Fruit fly (Drosophila melanogaster) whole organism, embryonic: ENCODE data around the gene Nulp1.

Source experiments
- Ada2b ChIP-seq: fragments of 200-800 bp; sonication (Bioruptor generic); IDR thresholded peaks from 2 replicates; pipeline ENCODE4 v1.3.6; 2022; ENCODE audit warnings: missing biosample characterization, missing genetic modification characterization
- Atf6 ChIP-seq: fragments of 200-800 bp; sonication (Bioruptor generic); IDR thresholded peaks from 2 replicates; pipeline ENCODE4 v1.3.6; 2022; ENCODE audit warnings: missing biosample characterization, missing genetic modification characterization
- CG10321 ChIP-seq: fragments of 200-800 bp; sonication (Bioruptor generic); IDR thresholded peaks from 2 replicates; pipeline ENCODE4 v1.3.6; 2022; ENCODE audit warnings: missing biosample characterization, missing genetic modification characterization
- CG10979 ChIP-seq: fragments of 200-800 bp; sonication (Bioruptor generic); optimal IDR thresholded peaks from 2 replicates; lab custom pipeline; 2018; ENCODE audit warnings: missing biosample characterization, mild to moderate bottlenecking, missing genetic modification characterization, moderate library complexity
- CG11247 ChIP-seq: fragments of 200-800 bp; sonication (Bioruptor generic); IDR thresholded peaks from 2 replicates; pipeline ENCODE4 v1.3.6; 2022; ENCODE audit warnings: missing biosample characterization, missing genetic modification characterization
- CG12104 ChIP-seq: fragments of 200-800 bp; sonication (Bioruptor generic); optimal IDR thresholded peaks from 3 replicates; lab custom pipeline; 2016; ENCODE audit warnings: missing biosample characterization, missing genetic modification characterization
- CG12219 ChIP-seq: fragments of 200-800 bp; sonication (Bioruptor generic); optimal IDR thresholded peaks from 3 replicates; lab custom pipeline; 2018; ENCODE audit warnings: missing biosample characterization, mild to moderate bottlenecking, missing genetic modification characterization
- CG12744 ChIP-seq: fragments of 200-800 bp; sonication (Bioruptor generic); optimal IDR thresholded peaks from 2 replicates; lab custom pipeline; 2016; ENCODE audit warnings: missing biosample characterization, missing genetic modification characterization
- CG13296 ChIP-seq: fragments of 200-800 bp; sonication (Bioruptor generic); optimal IDR thresholded peaks from 3 replicates; lab custom pipeline; 2018; ENCODE audit warnings: missing biosample characterization, mild to moderate bottlenecking, missing genetic modification characterization
- CG1603 ChIP-seq: fragments of 200-800 bp; sonication (Bioruptor generic); optimal IDR thresholded peaks from 2 replicates; lab custom pipeline; 2019; ENCODE audit warnings: missing biosample characterization, mild to moderate bottlenecking, missing genetic modification characterization, moderate library complexity
- CG17612 ChIP-seq: fragments of 200-800 bp; sonication (Bioruptor generic); IDR thresholded peaks from 2 replicates; pipeline ENCODE4 v1.3.6; 2022; ENCODE audit warnings: missing biosample characterization, missing genetic modification characterization
- CG18476 ChIP-seq: fragments of 200-800 bp; sonication (Bioruptor generic); optimal IDR thresholded peaks from 2 replicates; lab custom pipeline; 2016; ENCODE audit warnings: missing biosample characterization, mild to moderate bottlenecking, missing genetic modification characterization
- CG18599 ChIP-seq: fragments of 200-800 bp; sonication (Bioruptor generic); optimal IDR thresholded peaks from 3 replicates; lab custom pipeline; 2017; ENCODE audit warnings: missing biosample characterization, missing genetic modification characterization, mild to moderate bottlenecking, moderate library complexity, missing genetic modification reagents
- CG2712 ChIP-seq: fragments of 200-800 bp; optimal IDR thresholded peaks from 3 replicates; lab custom pipeline; 2019; ENCODE audit warnings: missing biosample characterization, mild to moderate bottlenecking, missing genetic modification characterization, moderate library complexity
- CG31388 ChIP-seq: fragments of 200-800 bp; sonication (Bioruptor generic); optimal IDR thresholded peaks from 2 replicates; lab custom pipeline; 2016; ENCODE audit warnings: missing biosample characterization, missing genetic modification characterization
- CG6689 ChIP-seq: fragments of 200-800 bp; sonication (Bioruptor generic); IDR thresholded peaks from 2 replicates; pipeline ENCODE4 v1.3.6; 2022; ENCODE audit warnings: missing biosample characterization, missing genetic modification characterization
- CG7357 ChIP-seq: fragments of 200-800 bp; sonication (Bioruptor generic); IDR thresholded peaks from 3 replicates; pipeline ENCODE4 v1.3.6; 2022; ENCODE audit warnings: missing biosample characterization, missing genetic modification characterization
- CG7745 ChIP-seq: fragments of 200-800 bp; sonication (Bioruptor generic); optimal IDR thresholded peaks from 2 replicates; lab custom pipeline; 2018; ENCODE audit warnings: missing biosample characterization, mild to moderate bottlenecking, missing genetic modification characterization, moderate library complexity
- CG8388 ChIP-seq: fragments of 200-800 bp; sonication (Bioruptor generic); optimal IDR thresholded peaks from 2 replicates; lab custom pipeline; 2019; ENCODE audit warnings: missing biosample characterization, mild to moderate bottlenecking, missing genetic modification characterization, moderate library complexity
- CG9727 ChIP-seq: fragments of 200-800 bp; sonication (Bioruptor generic); optimal IDR thresholded peaks from 3 replicates; lab custom pipeline; 2017; ENCODE audit warnings: missing biosample characterization, mild to moderate bottlenecking, missing genetic modification characterization
- CrebB ChIP-seq: fragments of 200-800 bp; sonication (Bioruptor generic); optimal IDR thresholded peaks from 3 replicates; lab custom pipeline; 2018; ENCODE audit warnings: missing biosample characterization, mild to moderate bottlenecking, missing genetic modification characterization
- Dfd ChIP-seq, 2 experiments: fragments of >200 bp; optimal IDR thresholded peaks; 2 replicates each; lab custom pipeline; 2017; ENCODE audit warnings: missing biosample characterization in 2 of 2, missing genetic modification characterization in 2 of 2
- Dip3 ChIP-seq: fragments of 200-800 bp; sonication (Bioruptor generic); optimal IDR thresholded peaks from 3 replicates; lab custom pipeline; 2016; ENCODE audit warnings: missing biosample characterization, missing genetic modification characterization
- Gug ChIP-seq: fragments of 200-800 bp; sonication (Bioruptor generic); IDR thresholded peaks from 4 replicates; pipeline ENCODE4 v1.3.6; 2022; ENCODE audit warnings: missing biosample characterization, missing genetic modification characterization
- Hand ChIP-seq: fragments of 200-800 bp; sonication (Bioruptor generic); optimal IDR thresholded peaks from 2 replicates; lab custom pipeline; 2017; ENCODE audit warnings: mild to moderate bottlenecking, missing biosample characterization, missing genetic modification reagents, missing genetic modification characterization
- Jarid2 ChIP-seq: fragments of 200-800 bp; sonication (Bioruptor generic); optimal IDR thresholded peaks from 3 replicates; lab custom pipeline; 2017; ENCODE audit warnings: mild to moderate bottlenecking, missing biosample characterization, missing genetic modification reagents, missing genetic modification characterization
- Myb ChIP-seq: fragments of 200-800 bp; sonication (Bioruptor generic); optimal IDR thresholded peaks from 2 replicates; lab custom pipeline; 2016; ENCODE audit warnings: missing biosample characterization, missing genetic modification characterization
- NC2α ChIP-seq: fragments of 200-800 bp; sonication (Bioruptor generic); optimal IDR thresholded peaks from 2 replicates; lab custom pipeline; 2016; ENCODE audit warnings: missing biosample characterization, missing genetic modification characterization
- Optix ChIP-seq: fragments of 200-800 bp; sonication (Bioruptor generic); IDR thresholded peaks from 3 replicates; pipeline ENCODE4 v1.3.6; 2022; ENCODE audit warnings: missing biosample characterization, missing genetic modification characterization
- Poxn ChIP-seq: fragments of 200-800 bp; sonication (Bioruptor generic); IDR thresholded peaks from 2 replicates; pipeline ENCODE4 v1.3.6; 2022; ENCODE audit warnings: missing biosample characterization, missing genetic modification characterization
- Sry-β ChIP-seq: fragments of 200-800 bp; sonication (Bioruptor generic); optimal IDR thresholded peaks from 2 replicates; lab custom pipeline; 2018; ENCODE audit warnings: missing biosample characterization, mild to moderate bottlenecking, missing genetic modification characterization, moderate library complexity
- Xrp1 ChIP-seq: fragments of 200-800 bp; sonication (Bioruptor generic); IDR thresholded peaks from 2 replicates; pipeline ENCODE4 v1.3.6; 2022; ENCODE audit warnings: missing biosample characterization, missing genetic modification characterization
- YL-1 ChIP-seq: fragments of 200-800 bp; sonication (Bioruptor generic); optimal IDR thresholded peaks from 3 replicates; lab custom pipeline; 2017; ENCODE audit warnings: missing biosample characterization, mild to moderate bottlenecking, missing genetic modification characterization
- ab ChIP-seq: fragments of 200-800 bp; sonication (Bioruptor generic); optimal IDR thresholded peaks from 2 replicates; lab custom pipeline; 2016; ENCODE audit warnings: missing biosample characterization, missing genetic modification characterization
- abd-A ChIP-seq: fragments of 200-800 bp; sonication (Bioruptor generic); optimal IDR thresholded peaks from 3 replicates; lab custom pipeline; 2019; ENCODE audit warnings: missing biosample characterization, mild to moderate bottlenecking, missing genetic modification characterization, moderate library complexity
- dan ChIP-seq: fragments of 200-800 bp; sonication (Bioruptor generic); IDR thresholded peaks from 2 replicates; pipeline ENCODE4 v1.3.6; 2022; ENCODE audit warnings: missing biosample characterization, missing genetic modification characterization
- emc ChIP-seq: fragments of 200-800 bp; sonication (Bioruptor generic); optimal IDR thresholded peaks from 2 replicates; lab custom pipeline; 2016; ENCODE audit warnings: missing biosample characterization, missing genetic modification characterization
- fd3F ChIP-seq: fragments of 200-800 bp; sonication (Bioruptor generic); optimal IDR thresholded peaks from 2 replicates; lab custom pipeline; 2018; ENCODE audit warnings: missing biosample characterization, mild to moderate bottlenecking, missing genetic modification characterization, moderate library complexity
- gcm ChIP-seq: fragments of 200-800 bp; sonication (Bioruptor generic); optimal IDR thresholded peaks from 2 replicates; lab custom pipeline; 2019; ENCODE audit warnings: missing biosample characterization, mild to moderate bottlenecking, missing genetic modification characterization, moderate library complexity
- ind ChIP-seq: fragments of 200-800 bp; sonication (Bioruptor generic); optimal IDR thresholded peaks from 3 replicates; lab custom pipeline; 2016; ENCODE audit warnings: missing biosample characterization, missing genetic modification characterization
- luna ChIP-seq: fragments of 200-800 bp; sonication (Bioruptor generic); optimal IDR thresholded peaks from 2 replicates; lab custom pipeline; 2016; ENCODE audit warnings: missing biosample characterization, missing genetic modification characterization
- odd ChIP-seq: fragments of 200-800 bp; sonication (Bioruptor generic); optimal IDR thresholded peaks from 2 replicates; lab custom pipeline; 2017; ENCODE audit warnings: missing biosample characterization, mild to moderate bottlenecking, missing genetic modification characterization
- onecut ChIP-seq: fragments of 200-800 bp; sonication (Bioruptor generic); IDR thresholded peaks from 2 replicates; pipeline ENCODE4 v1.3.6; 2022; ENCODE audit warnings: missing biosample characterization, missing genetic modification characterization
- org-1 ChIP-seq: fragments of 200-800 bp; sonication (Bioruptor generic); optimal IDR thresholded peaks from 2 replicates; lab custom pipeline; 2017; ENCODE audit warnings: missing biosample characterization, missing genetic modification characterization
- repo ChIP-seq: fragments of 200-800 bp; sonication (Bioruptor generic); optimal IDR thresholded peaks from 2 replicates; lab custom pipeline; 2016; ENCODE audit warnings: missing biosample characterization, missing genetic modification characterization
- row ChIP-seq: fragments of 200-800 bp; sonication (Bioruptor generic); IDR thresholded peaks from 3 replicates; pipeline ENCODE4 v1.3.6; 2022; ENCODE audit warnings: missing biosample characterization, missing genetic modification characterization
- tio ChIP-seq: fragments of 200-800 bp; sonication (Bioruptor generic); optimal IDR thresholded peaks from 2 replicates; lab custom pipeline; 2017; ENCODE audit warnings: missing biosample characterization, missing genetic modification characterization, inconsistent platforms
- unpg ChIP-seq: fragments of 200-800 bp; sonication (Bioruptor generic); optimal IDR thresholded peaks from 3 replicates; lab custom pipeline; 2018; ENCODE audit warnings: missing biosample characterization, mild to moderate bottlenecking, missing genetic modification characterization, moderate library complexity
- vfl ChIP-seq: fragments of 200-800 bp; sonication (Bioruptor generic); optimal IDR thresholded peaks from 2 replicates; lab custom pipeline; 2016; ENCODE audit warnings: missing biosample characterization, missing genetic modification characterization
- zfh1 ChIP-seq: fragments of 200-800 bp; sonication (Bioruptor generic); IDR thresholded peaks from 3 replicates; pipeline ENCODE4 v1.3.6; 2022; ENCODE audit warnings: missing biosample characterization, missing genetic modification characterization

Gene Nulp1

DNA sequence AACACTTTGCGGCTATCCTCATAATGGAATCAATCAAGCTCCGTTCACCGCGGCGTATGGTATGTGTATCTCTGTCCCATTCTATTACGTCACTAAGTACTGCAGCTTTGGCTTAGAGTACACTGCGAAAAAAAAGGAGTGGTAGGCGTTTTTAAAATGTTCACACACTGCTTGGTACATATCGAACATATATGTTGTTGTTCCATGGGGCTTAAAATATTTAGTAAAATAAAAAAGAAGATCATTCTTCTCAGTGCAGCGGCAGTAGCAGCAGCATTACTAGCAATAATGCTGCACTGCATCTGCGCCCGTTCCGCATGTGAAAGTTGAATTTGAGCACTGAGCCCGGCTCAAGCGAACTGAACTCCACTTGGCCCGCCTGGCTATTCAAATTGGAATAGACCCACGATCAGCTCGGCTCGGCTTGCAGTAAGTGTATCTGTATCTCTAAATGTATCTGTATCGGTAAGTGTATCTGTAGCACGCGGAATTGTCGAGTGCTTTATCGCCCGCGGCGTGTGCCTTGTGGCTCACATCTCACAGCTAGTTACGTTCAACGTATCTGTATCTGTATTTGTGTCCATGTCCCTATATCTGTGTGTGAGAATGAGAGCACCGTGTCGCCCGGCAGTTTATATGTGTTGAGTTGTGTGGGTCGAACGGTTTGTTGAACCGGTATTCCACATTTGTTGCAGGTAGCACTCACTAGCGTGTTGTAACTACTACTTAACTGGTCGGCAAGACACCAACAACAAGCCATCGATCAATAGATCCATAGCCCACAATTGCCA lies 43.2 kb downstream of the Nulp1 start (continued):
- TF ChIP-seq CrebB (tag; lab: Kevin White, UChicago) (no peak), Myb (no peak), CG18476 (GFP tag; lab: Kevin White, UChicago) (peak; percentile 23), Dip3 (GFP tag; lab: Kevin White, UChicago) (no peak), gcm (GFP tag; lab: Kevin White, UChicago) (peak; percentile 12), fd3F (no peak), CG10979 (peak; percentile 61), emc (GFP tag; lab: Kevin White, UChicago) (no peak), CG6689 (GFP tag; lab: Robert Waterston, UW) (peak; percentile 51), Optix (peak; percentile 60; the same call in 2 of the 3 replicates), CG17612 (GFP tag; lab: Robert Waterston, UW) (no peak), odd (no peak), CG18599 (GFP tag; lab: Kevin White, UChicago) (peak; percentile 33), zfh1 (GFP tag; lab: Robert Waterston, UW) (peak; percentile 44; the same call in 1 of the 3 replicates), CG9727 (GFP tag; lab: Kevin White, UChicago) (peak; percentile 36), luna (GFP tag; lab: Kevin White, UChicago) (no peak), Gug (GFP tag; lab: Robert Waterston, UW) (0 out of 4 replicates have a peak, but pooled peaks have one; percentile 10), Dfd (GFP tag; optimal IDR thresholded peaks at IDR 0.05; lab: Kevin White, UChicago) (no peak), row (GFP tag; lab: Robert Waterston, UW) (peak; percentile 63), tio (peak; percentile 62), Xrp1 (GFP tag; lab: Robert Waterston, UW) (peak; percentile 47; the same call in 1 of the 2 replicates), Hand (no peak), Jarid2 (no peak), CG2712 (tag; lab: Kevin White, UChicago) (peak; percentile 33), CG12219 (GFP tag; lab: Kevin White, UChicago) (peak; percentile 30), CG8388 (GFP tag; lab: Kevin White, UChicago) (peak; percentile 32), org-1 (GFP tag; lab: Kevin White, UChicago) (peak; percentile 15), Sry-β (no peak), repo (no peak), CG1603 (tag; lab: Kevin White, UChicago) (peak; percentile 63), CG31388 (GFP tag; lab: Kevin White, UChicago) (no peak), CG10321 (GFP tag; lab: Robert Waterston, UW) (no peak), onecut (GFP tag; lab: Robert Waterston, UW) (peak; percentile 44; the same call in 1 of the 2 replicates), NC2α (GFP tag; lab: Kevin White, UChicago) (peak; percentile 10), Atf6 (GFP tag; lab: Robert Waterston, UW) (no peak), CG12744 (GFP tag; lab: Kevin White, UChicago) (no peak), CG11247 (GFP tag; lab: Robert Waterston, UW) (no peak; the same call in 1 of the 2 replicates), CG13296 (GFP tag; lab: Kevin White, UChicago) (peak; percentile 10), CG12104 (no peak), Poxn (GFP tag; lab: Robert Waterston, UW) (no peak), YL-1 (GFP tag; lab: Kevin White, UChicago) (no peak), ind (GFP tag; lab: Kevin White, UChicago) (peak; percentile 64), unpg (GFP tag; lab: Kevin White, UChicago) (peak; percentile 40), ab (GFP tag; lab: Kevin White, UChicago) (peak; percentile 1), dan (no peak), vfl (GFP tag; lab: Kevin White, UChicago) (no peak), CG7357 (GFP tag; lab: Robert Waterston, UW) (no peak), CG7745 (tag; lab: Kevin White, UChicago) (no peak), Ada2b (GFP tag; lab: Robert Waterston, UW) (peak; percentile 50), abd-A (no peak)
